Worm (Caenorhabditis elegans): Measurements from ENCODE around the gene K08D9.2.
A peak's percentile ranks its signal among the peaks of the same experiment; 100 is the strongest.

Gene K08D9.2

ce11 chrV:3195814-3196213 is 31.7 kb upstream of the K08D9.2 start:
- TF ChIP-seq unc-62 (GFP tag; optimal IDR thresholded peaks at IDR 0.05) (no peak), unc-39 (tag; optimal IDR thresholded peaks at IDR 0.05) (no peak), nhr-12 (tag; optimal IDR thresholded peaks at IDR 0.05) (no peak), ceh-83 (GFP tag; optimal IDR thresholded peaks at IDR 0.05) (no peak), nhr-76 (tag; optimal IDR thresholded peaks at IDR 0.05) (no peak), zip-8 (tag; optimal IDR thresholded peaks at IDR 0.05) (no peak), hlh-1 (tag; optimal IDR thresholded peaks at IDR 0.05) (no peak), flh-1 (GFP tag; optimal IDR thresholded peaks at IDR 0.05) (no peak), nhr-28 (tag; optimal IDR thresholded peaks at IDR 0.05) (no peak), ham-2 (GFP tag; optimal IDR thresholded peaks at IDR 0.05) (no peak), sem-2 (GFP tag; optimal IDR thresholded peaks at IDR 0.05) (no peak), nhr-237 (tag; optimal IDR thresholded peaks at IDR 0.05) (no peak), cnd-1 (tag; optimal IDR thresholded peaks at IDR 0.05) (no peak)

ce11 chrV:3196832-3197329 is 30.6 kb upstream of the K08D9.2 start, which contains the start of the genes Y73C8B.1 and Y73C8B.5:
Gene Y73C8B.1 (minus strand): TSS chrV:3196882.
Gene Y73C8B.5 (plus strand): TSS chrV:3197268.
- TF ChIP-seq lin-13 (tag; optimal IDR thresholded peaks at IDR 0.05) (no peak), drap-1 (GFP tag; optimal IDR thresholded peaks at IDR 0.05) (no peak), zip-8 (tag; optimal IDR thresholded peaks at IDR 0.05) (no peak), sptf-1 (tag; optimal IDR thresholded peaks at IDR 0.05) (no peak), hlh-1 (tag; optimal IDR thresholded peaks at IDR 0.05) (no peak), cnd-1 (tag; optimal IDR thresholded peaks at IDR 0.05) (no peak), elt-3 (tag; optimal IDR thresholded peaks at IDR 0.05) (no peak), snpc-4 (tag; optimal IDR thresholded peaks at IDR 0.05) (no peak), tbx-8 (GFP tag; optimal IDR thresholded peaks at IDR 0.05) (no peak)

ce11 chrV:3200323-3200722 is 27.1 kb upstream of the K08D9.2 start, which contains the start of gene K08D9.4:
Gene K08D9.4 (minus strand): TSS chrV:3200423.
- no peak for TF ChIP-seq unc-39 (tag; optimal IDR thresholded peaks at IDR 0.05)

- TF ChIP-seq hlh-1 (tag; optimal IDR thresholded peaks at IDR 0.05) = no peak
- TF ChIP-seq ceh-83 (GFP tag; optimal IDR thresholded peaks at IDR 0.05) = no peak
- no peak for TF ChIP-seq lsy-2 (tag; optimal IDR thresholded peaks at IDR 0.05)
- no peak for TF ChIP-seq ceh-39 (tag; optimal IDR thresholded peaks at IDR 0.05)
- no peak for TF ChIP-seq cnd-1 (tag; optimal IDR thresholded peaks at IDR 0.05)
- TF ChIP-seq unc-120 (tag; optimal IDR thresholded peaks at IDR 0.05; ENCODE audit: poor library complexity, severe bottlenecking) = no peak
- TF ChIP-seq nhr-28 (tag; optimal IDR thresholded peaks at IDR 0.05) = no peak
- no peak for TF ChIP-seq pha-4 (tag; optimal IDR thresholded peaks at IDR 0.05)
- TF ChIP-seq nhr-2 (tag; optimal IDR thresholded peaks at IDR 0.05) = no peak
- no peak for TF ChIP-seq nhr-237 (tag; optimal IDR thresholded peaks at IDR 0.05)
- TF ChIP-seq nhr-12 (tag; optimal IDR thresholded peaks at IDR 0.05) = no peak
- TF ChIP-seq sptf-1 (tag; optimal IDR thresholded peaks at IDR 0.05) = no peak
- TF ChIP-seq sem-2 (GFP tag; optimal IDR thresholded peaks at IDR 0.05) = no peak
- no peak for TF ChIP-seq snpc-4 (tag; optimal IDR thresholded peaks at IDR 0.05)
- TF ChIP-seq ham-2 (GFP tag; optimal IDR thresholded peaks at IDR 0.05) = no peak
- no peak for TF ChIP-seq unc-62 (GFP tag; optimal IDR thresholded peaks at IDR 0.05)
These were observed 23.0 kb upstream of the K08D9.2 start for ce11 chrV:3204433-3204832.

- TF ChIP-seq unc-120 (tag; optimal IDR thresholded peaks at IDR 0.05; ENCODE audit: poor library complexity, severe bottlenecking) = no peak
- TF ChIP-seq sem-2 (GFP tag; optimal IDR thresholded peaks at IDR 0.05) = no peak
- no peak for TF ChIP-seq blmp-1 (tag; optimal IDR thresholded peaks at IDR 0.05)
- no peak for TF ChIP-seq unc-39 (tag; optimal IDR thresholded peaks at IDR 0.05)
- no peak for TF ChIP-seq lin-32 (GFP tag; optimal IDR thresholded peaks at IDR 0.05)
- TF ChIP-seq snpc-4 (tag; optimal IDR thresholded peaks at IDR 0.05) = no peak
- TF ChIP-seq mls-2 (tag; optimal IDR thresholded peaks at IDR 0.05) = no peak
- peak; percentile 51 for TF ChIP-seq hlh-1 (tag; optimal IDR thresholded peaks at IDR 0.05)
These were observed 18.5 kb upstream of the K08D9.2 start for ce11 chrV:3208940-3209339.

- TF ChIP-seq lin-32 (GFP tag; optimal IDR thresholded peaks at IDR 0.05) = no peak
- no peak for TF ChIP-seq mep-1 (tag; optimal IDR thresholded peaks at IDR 0.05)
- TF ChIP-seq sem-2 (GFP tag; optimal IDR thresholded peaks at IDR 0.05) = no peak
- TF ChIP-seq tbx-8 (GFP tag; optimal IDR thresholded peaks at IDR 0.05) = no peak
- no peak for TF ChIP-seq mab-5 (tag; optimal IDR thresholded peaks at IDR 0.05)
- no peak for TF ChIP-seq lsy-2 (tag; optimal IDR thresholded peaks at IDR 0.05)
- TF ChIP-seq pha-4 (tag; optimal IDR thresholded peaks at IDR 0.05) = no peak
- TF ChIP-seq blmp-1 (tag; optimal IDR thresholded peaks at IDR 0.05) = no peak
- no peak for TF ChIP-seq unc-120 (tag; optimal IDR thresholded peaks at IDR 0.05; ENCODE audit: poor library complexity, severe bottlenecking)
- TF ChIP-seq ceh-39 (tag; optimal IDR thresholded peaks at IDR 0.05) = no peak
- no peak for TF ChIP-seq unc-39 (tag; optimal IDR thresholded peaks at IDR 0.05)
- no peak for TF ChIP-seq ztf-11 (tag; optimal IDR thresholded peaks at IDR 0.05)
- TF ChIP-seq flh-1 (GFP tag; optimal IDR thresholded peaks at IDR 0.05) = no peak
- no peak for TF ChIP-seq ceh-83 (GFP tag; optimal IDR thresholded peaks at IDR 0.05)
- no peak for TF ChIP-seq nhr-28 (tag; optimal IDR thresholded peaks at IDR 0.05)
- TF ChIP-seq mls-2 (tag; optimal IDR thresholded peaks at IDR 0.05) = no peak
- no peak for TF ChIP-seq nhr-12 (tag; optimal IDR thresholded peaks at IDR 0.05)
- TF ChIP-seq sptf-1 (tag; optimal IDR thresholded peaks at IDR 0.05) = no peak
- TF ChIP-seq ceh-43 (GFP tag; optimal IDR thresholded peaks at IDR 0.05) = no peak
- no peak for TF ChIP-seq M03D4.4 (tag; optimal IDR thresholded peaks at IDR 0.05)
These were observed 17.3 kb upstream of the K08D9.2 start, which contains the start of gene apx-1 for ce11 chrV:3210147-3210546. Gene apx-1 (plus strand): TSS chrV:3210196.

Measured in whole organism, mixed stage, embryonic.